Worm (Caenorhabditis elegans): ENCODE results near the gene dlc-3.

DNA sequence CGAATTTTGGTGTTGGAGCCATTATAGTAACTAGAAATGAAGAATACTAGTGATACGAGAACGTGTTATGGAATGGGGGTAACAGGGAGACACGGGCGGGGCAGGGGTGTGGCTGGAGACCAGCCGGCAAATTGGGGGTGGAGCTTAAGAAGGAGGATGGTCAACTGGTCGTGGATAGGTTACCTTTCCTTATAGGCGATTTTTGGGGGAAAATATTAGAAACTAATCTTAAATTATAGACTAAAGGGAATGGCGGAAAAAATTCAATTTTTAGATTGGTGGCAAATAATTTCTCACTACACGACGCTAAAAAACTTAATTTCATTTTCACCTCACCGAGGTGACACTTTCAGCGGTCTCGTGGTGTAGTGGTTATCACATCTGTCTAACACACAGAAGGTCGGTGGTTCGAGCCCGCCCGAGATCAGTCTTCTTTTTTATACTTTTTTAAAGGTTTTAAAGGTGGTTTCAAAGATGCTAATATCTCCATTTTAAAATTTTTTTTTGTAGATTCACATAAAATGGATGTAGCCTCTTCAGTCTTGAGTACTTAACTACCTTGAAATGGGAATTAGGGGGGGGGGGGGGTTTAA is 32.2 kb upstream of the dlc-3 start, which contains the start of gene Y65A5A.1:
- TF ChIP-seq aly-1 (tag; optimal IDR thresholded peaks at IDR 0.05): no peak
- no peak for TF ChIP-seq ceh-36 (tag; optimal IDR thresholded peaks at IDR 0.05)
- no peak for TF ChIP-seq ama-1 (optimal IDR thresholded peaks at IDR 0.05)

All from whole organism, early embryonic.